Fruit fly (Drosophila melanogaster) whole organism, embryonic: ENCODE data around the gene CG31908.

Experiments used
- B-H1 ChIP-seq: fragments of 200-800 bp; sonication (Bioruptor generic); IDR thresholded peaks from 3 replicates; pipeline ENCODE4 v1.3.6; 2022; ENCODE audit warnings: missing biosample characterization, missing genetic modification characterization
- CG10959 ChIP-seq: fragments of 200-800 bp; sonication (Bioruptor generic); IDR thresholded peaks from 2 replicates; pipeline ENCODE4 v1.3.6; 2022; ENCODE audit warnings: missing biosample characterization, missing genetic modification characterization
- CG11085 ChIP-seq: fragments of 200-800 bp; sonication (Bioruptor generic); IDR thresholded peaks from 2 replicates; pipeline ENCODE4 v1.3.6; 2022; ENCODE audit warnings: missing biosample characterization, missing genetic modification characterization
- CG11723 ChIP-seq: fragments of 200-800 bp; sonication (Bioruptor generic); optimal IDR thresholded peaks from 2 replicates; lab custom pipeline; 2017; ENCODE audit warnings: missing biosample characterization, mild to moderate bottlenecking, missing genetic modification characterization
- CG14710 ChIP-seq: fragments of 200-800 bp; sonication (Bioruptor generic); optimal IDR thresholded peaks from 3 replicates; lab custom pipeline; 2019; ENCODE audit warnings: missing biosample characterization, mild to moderate bottlenecking, missing genetic modification characterization, moderate library complexity
- CG15073 ChIP-seq: fragments of 200-800 bp; sonication (Bioruptor generic); optimal IDR thresholded peaks from 2 replicates; lab custom pipeline; 2016; ENCODE audit warnings: missing biosample characterization, missing genetic modification characterization
- CG1529 ChIP-seq: fragments of 200-800 bp; sonication (Bioruptor generic); optimal IDR thresholded peaks from 3 replicates; lab custom pipeline; 2018; ENCODE audit warnings: missing biosample characterization, missing genetic modification characterization
- CG15479 ChIP-seq: fragments of 200-800 bp; sonication (Bioruptor generic); optimal IDR thresholded peaks from 3 replicates; lab custom pipeline; 2019; ENCODE audit warnings: missing biosample characterization, mild to moderate bottlenecking, missing genetic modification characterization, moderate library complexity
- CG15514 ChIP-seq: fragments of 200-800 bp; sonication (Bioruptor generic); optimal IDR thresholded peaks from 3 replicates; lab custom pipeline; 2017; ENCODE audit warnings: missing biosample characterization, missing genetic modification characterization, mild to moderate bottlenecking, moderate library complexity, missing genetic modification reagents
- CG17328 ChIP-seq: fragments of 200-800 bp; sonication (Bioruptor generic); IDR thresholded peaks from 2 replicates; pipeline ENCODE4 v1.3.6; 2022; ENCODE audit warnings: missing biosample characterization, missing genetic modification characterization
- CG2116 ChIP-seq: fragments of 200-800 bp; sonication (Bioruptor generic); optimal IDR thresholded peaks from 3 replicates; lab custom pipeline; 2018; ENCODE audit warnings: missing biosample characterization, mild to moderate bottlenecking, missing genetic modification characterization
- CG2129 ChIP-seq: fragments of 200-800 bp; sonication (Bioruptor generic); IDR thresholded peaks from 2 replicates; pipeline ENCODE4 v1.3.6; 2022; ENCODE audit warnings: missing biosample characterization, missing genetic modification characterization; ENCODE audit not compliant: partially characterized antibody
- CG30431 ChIP-seq: fragments of 200-800 bp; sonication (Bioruptor generic); optimal IDR thresholded peaks from 2 replicates; lab custom pipeline; 2017; ENCODE audit warnings: missing biosample characterization, missing genetic modification characterization
- CG33557 ChIP-seq: fragments of 200-800 bp; sonication (Bioruptor generic); optimal IDR thresholded peaks from 2 replicates; lab custom pipeline; 2019; ENCODE audit warnings: missing biosample characterization, mild to moderate bottlenecking, missing genetic modification characterization, moderate library complexity
- CG42726 ChIP-seq: fragments of 200-800 bp; sonication (Bioruptor generic); IDR thresholded peaks from 2 replicates; pipeline ENCODE4 v1.3.6; 2022; ENCODE audit warnings: missing biosample characterization, missing genetic modification characterization; ENCODE audit not compliant: partially characterized antibody
- CG7839 ChIP-seq: fragments of 200-800 bp; sonication (Bioruptor generic); optimal IDR thresholded peaks from 3 replicates; lab custom pipeline; 2018; ENCODE audit warnings: missing biosample characterization, mild to moderate bottlenecking, missing genetic modification characterization, moderate library complexity
- CG8281 ChIP-seq: fragments of 200-800 bp; sonication (Bioruptor generic); optimal IDR thresholded peaks from 2 replicates; lab custom pipeline; 2018; ENCODE audit warnings: missing biosample characterization, mild to moderate bottlenecking, missing genetic modification characterization, moderate library complexity
- CG9797 ChIP-seq: fragments of 200-800 bp; sonication (Bioruptor generic); optimal IDR thresholded peaks from 3 replicates; lab custom pipeline; 2018; ENCODE audit warnings: missing biosample characterization, mild to moderate bottlenecking, missing genetic modification characterization
- Fer1 ChIP-seq: fragments of 200-800 bp; sonication (Bioruptor generic); optimal IDR thresholded peaks from 2 replicates; lab custom pipeline; 2017; ENCODE audit warnings: missing biosample characterization, mild to moderate bottlenecking, missing genetic modification characterization
- HLH3B ChIP-seq: fragments of 200-800 bp; sonication (Bioruptor generic); IDR thresholded peaks from 2 replicates; pipeline ENCODE4 v1.3.6; 2022; ENCODE audit warnings: missing biosample characterization, missing genetic modification characterization
- Hand ChIP-seq: fragments of 200-800 bp; sonication (Bioruptor generic); optimal IDR thresholded peaks from 2 replicates; lab custom pipeline; 2017; ENCODE audit warnings: mild to moderate bottlenecking, missing biosample characterization, missing genetic modification reagents, missing genetic modification characterization
- Jarid2 ChIP-seq: fragments of 200-800 bp; sonication (Bioruptor generic); optimal IDR thresholded peaks from 3 replicates; lab custom pipeline; 2017; ENCODE audit warnings: mild to moderate bottlenecking, missing biosample characterization, missing genetic modification reagents, missing genetic modification characterization
- Kr ChIP-seq: fragments of 200-800 bp; sonication (Bioruptor generic); optimal IDR thresholded peaks from 2 replicates; lab custom pipeline; 2017; ENCODE audit warnings: missing biosample characterization, mild to moderate bottlenecking, missing genetic modification characterization
- Mes4 ChIP-seq: fragments of 200-800 bp; sonication (Bioruptor generic); optimal IDR thresholded peaks from 2 replicates; lab custom pipeline; 2016; ENCODE audit warnings: missing biosample characterization, missing genetic modification characterization
- NK7.1 ChIP-seq: fragments of 200-800 bp; sonication (Bioruptor generic); optimal IDR thresholded peaks from 3 replicates; lab custom pipeline; 2016; ENCODE audit warnings: missing biosample characterization, missing genetic modification characterization
- Six4 ChIP-seq: fragments of 200-800 bp; sonication (Bioruptor generic); optimal IDR thresholded peaks from 2 replicates; lab custom pipeline; 2016; ENCODE audit warnings: missing biosample characterization, missing genetic modification characterization
- da ChIP-seq: fragments of 200-800 bp; sonication (Bioruptor generic); optimal IDR thresholded peaks from 2 replicates; lab custom pipeline; 2016; ENCODE audit warnings: missing biosample characterization, missing genetic modification characterization
- dmrt99B ChIP-seq: fragments of 200-800 bp; sonication (Bioruptor generic); optimal IDR thresholded peaks from 2 replicates; lab custom pipeline; 2018; ENCODE audit warnings: missing biosample characterization, mild to moderate bottlenecking, missing genetic modification characterization, moderate library complexity
- exex ChIP-seq: fragments of 200-800 bp; sonication (Bioruptor generic); optimal IDR thresholded peaks from 4 replicates; lab custom pipeline; 2018; ENCODE audit warnings: missing biosample characterization, mild to moderate bottlenecking, missing genetic modification characterization, moderate library complexity
- her ChIP-seq: fragments of 200-800 bp; sonication (Bioruptor generic); optimal IDR thresholded peaks from 2 replicates; lab custom pipeline; 2016; ENCODE audit warnings: missing biosample characterization, missing genetic modification characterization
- jumu ChIP-seq: fragments of 200-800 bp; sonication (Bioruptor generic); optimal IDR thresholded peaks from 3 replicates; lab custom pipeline; 2016; ENCODE audit warnings: missing biosample characterization, missing genetic modification characterization
- kni ChIP-seq: fragments of 200-800 bp; sonication (Bioruptor generic); optimal IDR thresholded peaks from 3 replicates; lab custom pipeline; 2017; ENCODE audit warnings: mild to moderate bottlenecking, missing biosample characterization, missing genetic modification reagents, missing genetic modification characterization
- nerfin-2 ChIP-seq: fragments of 200-800 bp; sonication (Bioruptor generic); IDR thresholded peaks from 2 replicates; pipeline ENCODE4 v1.3.6; 2022; ENCODE audit warnings: missing biosample characterization, missing genetic modification characterization; ENCODE audit not compliant: partially characterized antibody
- onecut ChIP-seq: fragments of 200-800 bp; sonication (Bioruptor generic); IDR thresholded peaks from 2 replicates; pipeline ENCODE4 v1.3.6; 2022; ENCODE audit warnings: missing biosample characterization, missing genetic modification characterization
- ranshi ChIP-seq: fragments of 200-800 bp; sonication (Bioruptor generic); IDR thresholded peaks from 2 replicates; pipeline ENCODE4 v1.3.6; 2022; ENCODE audit warnings: missing biosample characterization, missing genetic modification characterization
- ro ChIP-seq: fragments of 200-800 bp; sonication (Bioruptor generic); IDR thresholded peaks from 2 replicates; pipeline ENCODE4 v1.3.6; 2022; ENCODE audit warnings: missing biosample characterization, missing genetic modification characterization
- salm ChIP-seq: fragments of 200-800 bp; sonication (Bioruptor generic); optimal IDR thresholded peaks from 2 replicates; lab custom pipeline; 2018; ENCODE audit warnings: missing biosample characterization, mild to moderate bottlenecking, missing genetic modification characterization
- slou ChIP-seq: fragments of 200-800 bp; sonication (Bioruptor generic); optimal IDR thresholded peaks from 3 replicates; lab custom pipeline; 2016; ENCODE audit warnings: missing biosample characterization, missing genetic modification characterization
- sna ChIP-seq: fragments of 200-800 bp; sonication (Bioruptor generic); IDR thresholded peaks from 2 replicates; pipeline ENCODE4 v1.3.6; 2022; ENCODE audit warnings: missing biosample characterization, missing genetic modification characterization; ENCODE audit not compliant: partially characterized antibody
- so ChIP-seq: fragments of 200-800 bp; sonication (Bioruptor generic); IDR thresholded peaks from 3 replicates; pipeline ENCODE4 v1.3.6; 2022; ENCODE audit warnings: missing biosample characterization, missing genetic modification characterization
- sob ChIP-seq: fragments of 200-800 bp; sonication (Bioruptor generic); IDR thresholded peaks from 2 replicates; pipeline ENCODE4 v1.3.6; 2022; ENCODE audit warnings: missing biosample characterization, missing genetic modification characterization
- sqz ChIP-seq: fragments of 200-800 bp; sonication (Bioruptor generic); optimal IDR thresholded peaks from 3 replicates; lab custom pipeline; 2018; ENCODE audit warnings: missing biosample characterization, mild to moderate bottlenecking, missing genetic modification characterization
- sr ChIP-seq: fragments of 200-800 bp; sonication (Bioruptor generic); IDR thresholded peaks from 3 replicates; pipeline ENCODE4 v1.3.6; 2022; ENCODE audit warnings: missing biosample characterization, missing genetic modification characterization
- stwl ChIP-seq: fragments of 200-800 bp; sonication (Bioruptor generic); optimal IDR thresholded peaks from 3 replicates; lab custom pipeline; 2018; ENCODE audit warnings: missing biosample characterization, mild to moderate bottlenecking, missing genetic modification characterization, moderate library complexity
- trh ChIP-seq: fragments of 200-800 bp; sonication (Bioruptor generic); optimal IDR thresholded peaks from 2 replicates; lab custom pipeline; 2016; ENCODE audit warnings: missing biosample characterization, missing genetic modification characterization
- twi ChIP-seq: fragments of 200-800 bp; optimal IDR thresholded peaks from 2 replicates; lab custom pipeline; 2019; ENCODE audit warnings: missing biosample characterization, mild to moderate bottlenecking, missing genetic modification characterization, moderate library complexity
- unpg ChIP-seq: fragments of 200-800 bp; sonication (Bioruptor generic); optimal IDR thresholded peaks from 3 replicates; lab custom pipeline; 2018; ENCODE audit warnings: missing biosample characterization, mild to moderate bottlenecking, missing genetic modification characterization, moderate library complexity
- usp ChIP-seq: fragments of >200 bp; optimal IDR thresholded peaks from 2 replicates; lab custom pipeline; 2017; ENCODE audit warnings: missing biosample characterization, missing genetic modification characterization
- yki ChIP-seq: fragments of >200 bp; optimal IDR thresholded peaks from 3 replicates; lab custom pipeline; 2018
- zfh2 ChIP-seq: fragments of 200-800 bp; sonication (Bioruptor generic); optimal IDR thresholded peaks from 2 replicates; lab custom pipeline; 2016; ENCODE audit warnings: missing biosample characterization, missing genetic modification characterization

CG31908 gene

dm6 chr2L:7056189-7056926, 29.2 kb upstream of the CG31908 start, which contains the start of gene Mnn1:
TSS of gene Mnn1 (plus strand) at chr2L:7056301.
- TF ChIP-seq sqz (GFP tag; lab: Kevin White, UChicago) (peak; percentile 93), unpg (no peak), CG17328 (GFP tag; lab: Robert Waterston, UW) (no peak), twi (tag; lab: Kevin White, UChicago) (no peak), CG2129 (GFP tag; lab: Robert Waterston, UW) (no peak), B-H1 (GFP tag; lab: Robert Waterston, UW) (no peak), salm (tag; lab: Kevin White, UChicago) (no peak), jumu (GFP tag; lab: Kevin White, UChicago) (peak; percentile 32), her (peak; percentile 64), CG2116 (GFP tag; lab: Kevin White, UChicago) (peak; percentile 70), exex (tag; lab: Kevin White, UChicago) (no peak), Six4 (GFP tag; lab: Kevin White, UChicago) (peak; percentile 1), CG8281 (no peak), sr (GFP tag; lab: Robert Waterston, UW) (no peak), CG7839 (tag; lab: Kevin White, UChicago) (no peak), ranshi (no peak; the same call in 1 of the 2 replicates), onecut (no peak), CG11723 (GFP tag; lab: Kevin White, UChicago) (no peak), CG11085 (GFP tag; lab: Robert Waterston, UW) (no peak), dmrt99B (no peak), CG1529 (no peak), CG30431 (GFP tag; lab: Kevin White, UChicago) (no peak), CG14710 (peak; percentile 100), CG10959 (GFP tag; lab: Robert Waterston, UW) (no peak), Kr (GFP tag; lab: Kevin White, UChicago) (no peak), CG15073 (GFP tag; lab: Kevin White, UChicago) (no peak), so (GFP tag; lab: Robert Waterston, UW) (no peak), trh (GFP tag; lab: Kevin White, UChicago) (no peak), Hand (GFP tag; lab: Kevin White, UChicago) (no peak), slou (no peak), da (GFP tag; lab: Kevin White, UChicago) (peak; percentile 59), ro (GFP tag; lab: Robert Waterston, UW) (no peak), sna (GFP tag; lab: Robert Waterston, UW) (peak; percentile 47; the same call in 1 of the 2 replicates), sob (GFP tag; lab: Robert Waterston, UW) (peak; percentile 30), Mes4 (GFP tag; lab: Kevin White, UChicago) (no peak), CG15514 (GFP tag; lab: Kevin White, UChicago) (peak; percentile 82), CG15479 (peak; percentile 87), usp (GFP tag; lab: Kevin White, UChicago) (no peak), HLH3B (GFP tag; lab: Robert Waterston, UW) (0 out of 2 replicates have a peak, but pooled peaks have one; percentile 11), Jarid2 (GFP tag; lab: Kevin White, UChicago) (no peak), zfh2 (GFP tag; lab: Kevin White, UChicago) (peak; percentile 63), kni (GFP tag; lab: Kevin White, UChicago) (no peak), CG33557 (peak; percentile 11), stwl (tag; lab: Kevin White, UChicago) (peak; percentile 80), NK7.1 (no peak), Fer1 (GFP tag; lab: Kevin White, UChicago) (peak; percentile 67), nerfin-2 (no peak), CG9797 (GFP tag; lab: Kevin White, UChicago) (peak; percentile 92), yki (lab: Kevin White, UChicago) (no peak), CG42726 (peak; percentile 75)
